Worm (Caenorhabditis elegans): ENCODE data around the gene srh-303.

DNA sequence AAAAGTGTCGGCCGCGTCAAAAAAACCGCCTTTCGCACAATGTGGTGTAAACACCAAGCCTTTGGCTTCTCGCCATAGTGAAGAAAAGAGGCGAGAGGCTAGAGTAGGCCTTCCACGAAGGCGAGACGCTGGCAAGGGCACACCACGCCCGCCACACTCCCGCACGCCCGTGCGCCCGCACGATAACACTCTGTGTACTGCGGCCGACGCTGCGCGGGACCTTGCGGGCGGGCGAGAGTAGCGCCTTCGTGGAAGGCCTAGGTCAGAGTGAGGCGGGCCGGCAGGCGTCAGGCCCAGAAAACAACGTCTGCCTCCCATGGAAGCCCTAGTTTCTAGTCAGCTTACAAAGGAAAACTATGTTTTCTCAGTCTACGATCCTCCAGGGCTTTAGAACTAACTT, 19.3 kb upstream of the srh-303 start:
- TF ChIP-seq ref-1 (GFP tag; conservative IDR thresholded peaks at IDR 0.05), result no peak
- TF ChIP-seq flt-1 (GFP tag; IDR thresholded peaks at IDR 0.05), result no peak
- no peak for TF ChIP-seq cog-1 (tag; optimal IDR thresholded peaks at IDR 0.05)
- TF ChIP-seq tab-1 (GFP tag; IDR thresholded peaks at IDR 0.05), result no peak
